Fruit fly (Drosophila melanogaster): ENCODE measurements around the gene mRpS6.

mRpS6 gene

DNA sequence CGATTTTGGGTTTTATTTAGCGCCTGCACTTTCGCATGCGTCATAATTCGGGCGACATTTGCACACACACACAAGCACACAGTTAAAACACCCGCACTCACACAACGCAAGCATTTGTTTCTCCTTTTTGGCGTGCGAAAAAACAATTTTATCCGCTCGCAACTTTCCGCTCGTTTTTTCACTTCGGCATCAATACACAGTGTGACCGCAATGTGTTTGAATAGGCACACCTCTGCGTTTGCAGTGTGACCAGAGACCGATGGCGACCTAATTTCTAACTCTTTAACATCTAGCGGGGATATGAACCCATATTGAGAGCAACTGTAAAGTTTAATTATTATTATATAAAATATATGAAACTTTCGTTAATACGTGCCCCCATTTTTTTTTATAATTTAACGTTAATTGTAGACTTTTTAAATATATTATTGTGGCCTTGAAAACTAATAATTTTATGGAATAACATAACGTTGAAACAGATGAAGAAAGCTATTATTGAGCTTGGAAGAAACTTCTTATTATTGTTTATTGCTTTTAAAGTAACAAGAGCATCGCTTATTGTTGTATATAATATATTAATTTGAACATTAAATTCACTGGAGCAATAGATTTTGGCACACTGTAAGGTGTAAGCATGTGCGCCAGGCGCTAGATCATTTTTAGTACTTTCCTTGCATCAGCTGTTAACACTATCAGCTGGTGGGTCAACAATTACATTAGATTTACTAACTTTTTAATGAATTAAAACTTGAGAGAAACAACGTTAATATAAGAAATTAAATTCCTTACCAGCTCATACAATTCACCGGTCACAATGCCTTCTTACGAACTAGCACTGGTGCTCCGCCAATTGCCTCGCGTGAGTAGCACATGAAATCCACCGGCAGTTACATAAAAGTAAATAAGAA is at the start of gene mRpS6, which contains the start of gene Cip4 (continued):
- TF ChIP-seq Deaf1 (tag; optimal IDR thresholded peaks at IDR 0.05) (peak; percentile 71), ATbp (GFP tag; optimal IDR thresholded peaks at IDR 0.05) (peak; percentile 69), BtbVII (GFP tag; optimal IDR thresholded peaks at IDR 0.05) (no peak), gcm (GFP tag; optimal IDR thresholded peaks at IDR 0.05) (peak; percentile 79), CG11504 (tag; optimal IDR thresholded peaks at IDR 0.05) (no peak), Hand (GFP tag; optimal IDR thresholded peaks at IDR 0.05) (peak; percentile 49), bowl (GFP tag; IDR thresholded peaks at IDR 0.05) (peak; percentile 65; the same call in 1 of the 2 replicates), CG7556 (GFP tag; optimal IDR thresholded peaks at IDR 0.05) (peak; percentile 81), repo (GFP tag; optimal IDR thresholded peaks at IDR 0.05) (no peak), HLHmδ (GFP tag; optimal IDR thresholded peaks at IDR 0.05) (peak; percentile 58), CG10979 (tag; optimal IDR thresholded peaks at IDR 0.05) (no peak), Camta (GFP tag; optimal IDR thresholded peaks at IDR 0.05) (no peak), ab (GFP tag; optimal IDR thresholded peaks at IDR 0.05) (no peak), jing (GFP tag; optimal IDR thresholded peaks at IDR 0.05) (peak; percentile 19), CG4404 (GFP tag; IDR thresholded peaks at IDR 0.05) (0 out of 2 replicates have a peak, but pooled peaks have one; percentile 30), CG6175 (GFP tag; IDR thresholded peaks at IDR 0.05) (no peak), CG1647 (GFP tag; optimal IDR thresholded peaks at IDR 0.05) (peak; percentile 38), CG31441 (GFP tag; IDR thresholded peaks at IDR 0.05) (peak; percentile 72), CG9727 (GFP tag; optimal IDR thresholded peaks at IDR 0.05) (peak; percentile 87), crp (GFP tag; optimal IDR thresholded peaks at IDR 0.05) (peak in 1 of 2 experiments; percentile 87), lov (optimal IDR thresholded peaks at IDR 0.05) (no peak), lov (GFP tag; IDR thresholded peaks at IDR 0.05) (peak; percentile 65; the same call in 2 of the 3 replicates), pros (GFP tag; optimal IDR thresholded peaks at IDR 0.05) (no peak), CG1832 (GFP tag; optimal IDR thresholded peaks at IDR 0.05) (no peak), vfl (GFP tag; optimal IDR thresholded peaks at IDR 0.05) (peak; percentile 10), CG12155 (GFP tag; optimal IDR thresholded peaks at IDR 0.05) (peak; percentile 72), Gsc (GFP tag; IDR thresholded peaks at IDR 0.05) (no peak; the same call in 1 of the 2 replicates), CG10462 (GFP tag; optimal IDR thresholded peaks at IDR 0.05) (peak; percentile 76), CG5180 (GFP tag; optimal IDR thresholded peaks at IDR 0.05) (no peak), pan (optimal IDR thresholded peaks at IDR 0.05) (no peak), pan (GFP tag; optimal IDR thresholded peaks at IDR 0.05 in 1 of 2, IDR thresholded peaks at IDR 0.05 in 1 of 2) (peak in 1 of 2 experiments; percentile 77), CG17829 (tag; optimal IDR thresholded peaks at IDR 0.05) (peak; percentile 80), NC2α (GFP tag; optimal IDR thresholded peaks at IDR 0.05) (no peak), Nf-YA (GFP tag; IDR thresholded peaks at IDR 0.05) (0 out of 2 replicates have a peak, but pooled peaks have one; percentile 5), MESR4 (GFP tag; optimal IDR thresholded peaks at IDR 0.05) (peak; percentile 57), twi (tag; optimal IDR thresholded peaks at IDR 0.05) (peak; percentile 73), Asciz (GFP tag; optimal IDR thresholded peaks at IDR 0.05) (peak; percentile 47), CG13287 (GFP tag; IDR thresholded peaks at IDR 0.05; ENCODE audit: partially characterized antibody) (peak; percentile 49), D19A (tag; optimal IDR thresholded peaks at IDR 0.05) (no peak), tap (tag; optimal IDR thresholded peaks at IDR 0.05) (peak; percentile 71), ara (GFP tag; IDR thresholded peaks at IDR 0.05) (peak; percentile 48; the same call in 1 of the 2 replicates), bab2 (GFP tag; optimal IDR thresholded peaks at IDR 0.05) (peak; percentile 49), CG5245 (GFP tag; optimal IDR thresholded peaks at IDR 0.05) (no peak), phol (tag; optimal IDR thresholded peaks at IDR 0.05) (peak; percentile 33), Mes4 (GFP tag; optimal IDR thresholded peaks at IDR 0.05) (no peak), Hr3 (GFP tag; optimal IDR thresholded peaks at IDR 0.05) (peak; percentile 95), Atf3 (GFP tag; optimal IDR thresholded peaks at IDR 0.05) (peak; percentile 20), CG15073 (GFP tag; optimal IDR thresholded peaks at IDR 0.05) (peak; percentile 49)
